Fruit fly (Drosophila melanogaster) whole organism, larva: ENCODE measurements around the gene Dlip1.

Source experiments
- noc ChIP-seq: fragments of 200-800 bp; sonication (Bioruptor generic); optimal IDR thresholded peaks from 3 replicates; lab custom pipeline; 2019; ENCODE audit warnings: missing biosample characterization, mild to moderate bottlenecking, missing genetic modification characterization, moderate library complexity

Gene Dlip1

dm6 chrX:9133577-9134240 is 24.7 kb upstream of the Dlip1 start:
- TF ChIP-seq noc (tag; lab: Kevin White, UChicago): no peak

- no peak for TF ChIP-seq noc (tag; lab: Kevin White, UChicago)
Observed at dm6 chrX:9134241-9134849, 24.1 kb upstream of the Dlip1 start.

- TF ChIP-seq noc (tag; lab: Kevin White, UChicago): no peak
Observed at dm6 chrX:9134922-9135453, 23.4 kb upstream of the Dlip1 start, which contains the start of gene fend. TSS of gene fend (minus strand) at chrX:9135099.

- TF ChIP-seq noc (tag; lab: Kevin White, UChicago): no peak
Observed at dm6 chrX:9136776-9137550, 21.5 kb upstream of the Dlip1 start.

- TF ChIP-seq noc (tag; lab: Kevin White, UChicago): no peak
Observed at dm6 chrX:9139138-9139537, 19.3 kb upstream of the Dlip1 start.

dm6 chrX:9141219-9141618 is 17.2 kb upstream of the Dlip1 start:
- TF ChIP-seq noc (tag; lab: Kevin White, UChicago): no peak

dm6 chrX:9142224-9142802 is 16.1 kb upstream of the Dlip1 start, which contains the start of gene CG7065:
TSS of gene CG7065 (plus strand) at chrX:9142493.
- TF ChIP-seq noc (tag; lab: Kevin White, UChicago): no peak

dm6 chrX:9148989-9149522 is 9.4 kb upstream of the Dlip1 start, which contains the start of the genes fh and Bap111:
TSS of gene fh (minus strand) at chrX:9149071.
TSS of gene Bap111 (plus strand) at chrX:9149309.
- TF ChIP-seq noc (tag; lab: Kevin White, UChicago): no peak

- peak; percentile 51 for TF ChIP-seq noc (tag; lab: Kevin White, UChicago)
Observed at dm6 chrX:9152127-9152598, 6.3 kb upstream of the Dlip1 start.

dm6 chrX:9155134-9155533 is 3.3 kb upstream of the Dlip1 start:
- TF ChIP-seq noc (tag; lab: Kevin White, UChicago): peak; percentile 26

- TF ChIP-seq noc (tag; lab: Kevin White, UChicago): no peak
Observed at dm6 chrX:9155715-9156387, 2.6 kb upstream of the Dlip1 start.

dm6 chrX:9156388-9156823 is 2.0 kb upstream of the Dlip1 start, which contains the start of gene His3.3B:
TSS of gene His3.3B (minus strand) at chrX:9156669.
- peak; percentile 71 for TF ChIP-seq noc (tag; lab: Kevin White, UChicago)

- no peak for TF ChIP-seq noc (tag; lab: Kevin White, UChicago)
Observed at dm6 chrX:9159736-9160135, 1.3 kb downstream of the Dlip1 start, which contains the start of gene NdufA3. TSS of gene NdufA3 (minus strand) at chrX:9160052.

- no peak for TF ChIP-seq noc (tag; lab: Kevin White, UChicago)
Observed at dm6 chrX:9161912-9162311, 3.5 kb downstream of the Dlip1 start, which contains the start of the genes Zpr1 and CG44532. TSS of gene Zpr1 (minus strand) at chrX:9162090. TSS of gene CG44532 (plus strand) at chrX:9162092.
